Worm (Caenorhabditis elegans): ENCODE data around the gene K01A11.1.

DNA sequence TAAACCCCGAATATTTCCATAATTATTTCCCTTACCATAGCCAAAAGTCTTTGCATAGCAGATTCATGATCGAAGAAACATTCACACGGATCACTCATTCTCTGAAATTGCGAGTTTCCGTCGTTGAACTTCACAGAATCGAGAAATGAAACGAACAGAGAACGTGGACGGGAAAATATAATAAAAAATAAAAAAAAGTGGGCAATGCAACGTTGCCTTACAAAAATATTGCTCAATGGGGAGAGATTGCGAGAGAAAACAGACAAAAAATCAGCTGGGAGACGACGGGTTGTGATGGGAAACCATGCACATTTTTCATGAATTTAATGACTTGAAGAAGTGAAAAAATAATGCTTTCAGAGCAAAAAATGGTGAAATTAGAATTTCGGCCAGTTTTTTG, 38.4 kb upstream of the K01A11.1 start, which contains the start of gene smim-14:
- TF ChIP-seq lin-13 (tag; optimal IDR thresholded peaks at IDR 0.05) (no peak), mab-5 (tag; optimal IDR thresholded peaks at IDR 0.05) (no peak)
